Worm (Caenorhabditis elegans) whole organism, young adult: ENCODE data around the gene F30B5.11.

Experiments
- B0336.3 ChIP-seq: fragments of 200-800 bp; sonication (Bioruptor generic); IDR thresholded peaks from 2 replicates; pipeline ENCODE4 v1.3.6; 2022; ENCODE audit warnings: missing genetic modification characterization, missing compliant biosample characterization
- F52B5.7 ChIP-seq: sonication (generic microtip); optimal IDR thresholded peaks from 2 replicates; lab custom pipeline; 2016; ENCODE audit warnings: mild to moderate bottlenecking, missing genetic modification characterization, missing compliant biosample characterization
- F57A8.1 ChIP-seq: fragments of 200-800 bp; sonication (Bioruptor generic); optimal IDR thresholded peaks from 2 replicates; lab custom pipeline; 2018; ENCODE audit warnings: mild to moderate bottlenecking, missing genetic modification characterization, moderate library complexity, missing compliant biosample characterization
- K11D2.4 ChIP-seq: fragments of 200-800 bp; sonication (Bioruptor generic); IDR thresholded peaks from 2 replicates; pipeline ENCODE4 v1.3.6; 2022; ENCODE audit warnings: missing genetic modification reagents, missing genetic modification characterization, missing compliant biosample characterization
- K12H6.12 ChIP-seq: fragments of 200-800 bp; sonication (Bioruptor generic); optimal IDR thresholded peaks from 2 replicates; lab custom pipeline; 2018; ENCODE audit warnings: mild to moderate bottlenecking, missing genetic modification characterization, missing compliant biosample characterization
- Y67H2A.10 ChIP-seq: fragments of 200-800 bp; sonication (Bioruptor generic); conservative IDR thresholded peaks from 2 replicates; pipeline ENCODE4 v1.3.6; 2022; ENCODE audit warnings: missing genetic modification reagents, missing genetic modification characterization, missing compliant biosample characterization
- ama-1 ChIP-seq, 3 experiments: fragments of 150-350 bp in 1 of 3; sonication (generic microtip) in 2 of 3; optimal IDR thresholded peaks; 2 replicates each; lab custom pipeline; 2014 to 2018; ENCODE audit warnings: missing biosample characterization in 2 of 3, missing genetic modification characterization in 2 of 3, missing genetic modification reagents in 2 of 3
- attf-3 ChIP-seq: fragments of 200-800 bp; sonication (Bioruptor generic); conservative IDR thresholded peaks from 2 replicates; pipeline ENCODE4 v1.3.6; 2022; ENCODE audit warnings: missing genetic modification reagents, missing genetic modification characterization, missing compliant biosample characterization
- ccch-3 ChIP-seq: fragments of 200-800 bp; sonication (Bioruptor generic); optimal IDR thresholded peaks from 2 replicates; lab custom pipeline; 2018; ENCODE audit warnings: mild to moderate bottlenecking, missing genetic modification characterization, missing compliant biosample characterization
- dox-1 ChIP-seq: fragments of 200-800 bp; sonication (Bioruptor generic); IDR thresholded peaks from 2 replicates; pipeline ENCODE4 v1.3.6; 2022; ENCODE audit warnings: missing genetic modification reagents, missing genetic modification characterization, missing compliant biosample characterization
- egl-44 ChIP-seq: fragments of 200-800 bp; sonication (Bioruptor generic); IDR thresholded peaks from 2 replicates; pipeline ENCODE4 v1.3.6; 2022; ENCODE audit warnings: missing genetic modification reagents, missing genetic modification characterization, missing compliant biosample characterization
- egrh-3 ChIP-seq: fragments of 200-800 bp; sonication (Bioruptor generic); IDR thresholded peaks from 2 replicates; pipeline ENCODE4 v1.3.6; 2022; ENCODE audit warnings: missing genetic modification reagents, missing genetic modification characterization, missing compliant biosample characterization
- hlh-26 ChIP-seq: fragments of 200-800 bp; sonication (Bioruptor generic); conservative IDR thresholded peaks from 2 replicates; pipeline ENCODE4 v1.3.6; 2022; ENCODE audit warnings: missing genetic modification reagents, missing genetic modification characterization, missing compliant biosample characterization
- hmg-1.2 ChIP-seq: fragments of 200-800 bp; sonication (Bioruptor generic); IDR thresholded peaks from 2 replicates; pipeline ENCODE4 v1.3.6; 2022; ENCODE audit warnings: missing genetic modification reagents, missing genetic modification characterization, missing compliant biosample characterization
- hmg-20 ChIP-seq: fragments of 200-800 bp; sonication (Bioruptor generic); IDR thresholded peaks from 2 replicates; pipeline ENCODE4 v1.3.6; 2022; ENCODE audit warnings: missing genetic modification reagents, missing genetic modification characterization, missing compliant biosample characterization
- lin-26 ChIP-seq: fragments of 200-800 bp; sonication (Bioruptor generic); IDR thresholded peaks from 2 replicates; pipeline ENCODE4 v1.3.6; 2022; ENCODE audit warnings: missing genetic modification reagents, missing genetic modification characterization, missing compliant biosample characterization
- lin-35 ChIP-seq, 3 experiments: fragments of 150-350 bp in 2 of 3; sonication (generic microtip) in 1 of 3; optimal IDR thresholded peaks; 2 replicates each; lab custom pipeline; 2014 to 2018; ENCODE audit warnings: missing biosample characterization in 3 of 3, missing genetic modification characterization in 3 of 3, missing genetic modification reagents in 3 of 3
- madf-8 ChIP-seq: fragments of 200-800 bp; sonication (Bioruptor generic); conservative IDR thresholded peaks from 2 replicates; pipeline ENCODE4 v1.3.6; 2022; ENCODE audit warnings: missing genetic modification reagents, missing genetic modification characterization, missing compliant biosample characterization
- nfya-2 ChIP-seq: fragments of 200-800 bp; sonication (Bioruptor generic); IDR thresholded peaks from 2 replicates; pipeline ENCODE4 v1.3.6; 2022; ENCODE audit warnings: missing genetic modification reagents, missing genetic modification characterization, missing compliant biosample characterization
- nhr-27 ChIP-seq: fragments of 200-800 bp; sonication (Bioruptor generic); optimal IDR thresholded peaks from 2 replicates; lab custom pipeline; 2018; ENCODE audit warnings: mild to moderate bottlenecking, missing genetic modification characterization, moderate library complexity, missing compliant biosample characterization
- nhr-80 ChIP-seq: sonication (generic microtip); optimal IDR thresholded peaks from 2 replicates; lab custom pipeline; 2016; ENCODE audit warnings: missing genetic modification characterization, missing compliant biosample characterization
- pbrm-1 ChIP-seq: fragments of 200-800 bp; sonication (Bioruptor generic); IDR thresholded peaks from 2 replicates; pipeline ENCODE4 v1.3.6; 2022; ENCODE audit warnings: missing genetic modification reagents, missing genetic modification characterization, missing compliant biosample characterization
- pha-4 ChIP-seq: fragments of 150-350 bp; sonication (generic microtip); optimal IDR thresholded peaks from 2 replicates; lab custom pipeline; 2014; ENCODE audit warnings: missing biosample characterization, missing genetic modification reagents, missing genetic modification characterization
- rpc-1 ChIP-seq, 2 experiments: fragments of 150-350 bp in 1 of 2; sonication (generic microtip) in 1 of 2; optimal IDR thresholded peaks; 2 replicates each; lab custom pipeline; 2014 to 2018; ENCODE audit warnings: missing biosample characterization in 1 of 2, missing genetic modification characterization in 1 of 2, missing genetic modification reagents in 1 of 2, missing genotype in 1 of 2
- snpc-1.3 ChIP-seq: sonication (generic microtip); optimal IDR thresholded peaks from 2 replicates; lab custom pipeline; 2017; ENCODE audit warnings: missing genetic modification characterization, mild to moderate bottlenecking, missing compliant biosample characterization, antibody characterized with exemption, moderate library complexity, missing genotype, missing genetic modification reagents; ENCODE audit not compliant: insufficient read depth
- snpc-4 ChIP-seq, 5 experiments: fragments of 150-350 bp in 1 of 5; sonication (generic microtip) in 4 of 5; optimal IDR thresholded peaks; 2 replicates each; lab custom pipeline; 2014 to 2018; ENCODE audit warnings: missing genetic modification characterization in 5 of 5, missing biosample characterization in 3 of 5, antibody characterized with exemption in 2 of 5, mild to moderate bottlenecking in 2 of 5, missing compliant biosample characterization in 2 of 5, missing genotype in 2 of 5, moderate library complexity in 2 of 5, missing genetic modification reagents in 1 of 5
- sptf-2 ChIP-seq: fragments of 200-800 bp; sonication (Bioruptor generic); optimal IDR thresholded peaks from 2 replicates; lab custom pipeline; 2018; ENCODE audit warnings: mild to moderate bottlenecking, missing genetic modification characterization, missing compliant biosample characterization
- zfh-2 ChIP-seq: fragments of 200-800 bp; sonication (Bioruptor generic); conservative IDR thresholded peaks from 2 replicates; pipeline ENCODE4 v1.3.6; 2022; ENCODE audit warnings: missing genetic modification reagents, missing genetic modification characterization, missing compliant biosample characterization

Gene F30B5.11

ce11 chrIV:4265224-4265623 is 45.3 kb upstream of the F30B5.11 start, which contains the start of gene F36A4.5:
F36A4.5 (plus strand) TSS chrIV:4265524.
- TF ChIP-seq madf-8 (GFP tag; lab: Robert Waterston, UW), result no peak
- TF ChIP-seq, all 124 proteins: peak for 0

ce11 chrIV:4264649-4265048 is 44.8 kb upstream of the F30B5.11 start:
- TF ChIP-seq rpc-1 (optimal IDR thresholded peaks at IDR 0.05; lab: Kevin White, UChicago) (no peak), rpc-1 (tag; optimal IDR thresholded peaks at IDR 0.05; lab: Kevin White, UChicago) (no peak), attf-3 (0 out of 2 replicates have a peak, but pooled peaks have one; percentile 1), nfya-2 (GFP tag; lab: Robert Waterston, UW) (no peak), hlh-26 (GFP tag; lab: Robert Waterston, UW) (no peak), ama-1 (optimal IDR thresholded peaks at IDR 0.05; lab: Kevin White, UChicago) (no peak), ama-1 (GFP tag; optimal IDR thresholded peaks at IDR 0.05; lab: Kevin White, UChicago) (no peak), zfh-2 (peak; percentile 96), pha-4 (no peak), K12H6.12 (tag; lab: Kevin White, UChicago) (no peak), K11D2.4 (GFP tag; lab: Robert Waterston, UW) (no peak), B0336.3 (GFP tag; lab: Robert Waterston, UW) (no peak), snpc-4 (GFP tag; optimal IDR thresholded peaks at IDR 0.05; lab: Kevin White, UChicago) (no peak), snpc-4 (tag; optimal IDR thresholded peaks at IDR 0.05; lab: Kevin White, UChicago) (no peak), ccch-3 (GFP tag; lab: Kevin White, UChicago) (no peak), hmg-1.2 (GFP tag; lab: Robert Waterston, UW) (no peak), egrh-3 (GFP tag; lab: Robert Waterston, UW) (peak; percentile 97), Y67H2A.10 (GFP tag; lab: Robert Waterston, UW) (no peak)

ce11 chrIV:4262993-4263392 is 43.1 kb upstream of the F30B5.11 start, which contains the start of gene col-33:
col-33 (plus strand) TSS chrIV:4263293.
- TF ChIP-seq nhr-27 (tag; lab: Kevin White, UChicago) (no peak), lin-35 (GFP tag; optimal IDR thresholded peaks at IDR 0.05; lab: Kevin White, UChicago) (no peak), hmg-1.2 (GFP tag; lab: Robert Waterston, UW) (no peak), F57A8.1 (GFP tag; lab: Kevin White, UChicago) (no peak), snpc-1.3 (tag; lab: Kevin White, UChicago) (no peak), pbrm-1 (GFP tag; lab: Robert Waterston, UW) (no peak)

ce11 chrIV:4259433-4259832 is 39.5 kb upstream of the F30B5.11 start:
- TF ChIP-seq egl-44 (GFP tag; lab: Robert Waterston, UW) (no peak), hmg-20 (GFP tag; lab: Robert Waterston, UW) (no peak), nhr-80 (tag; lab: Kevin White, UChicago) (peak; percentile 45), dox-1 (GFP tag; lab: Robert Waterston, UW) (0 out of 2 replicates have a peak, but pooled peaks have one; percentile 40)

ce11 chrIV:4254989-4255582 is 35.2 kb upstream of the F30B5.11 start:
- TF ChIP-seq zfh-2 (peak; percentile 67), egrh-3 (GFP tag; lab: Robert Waterston, UW) (peak; percentile 54; the same call in 1 of the 2 replicates), sptf-2 (peak; percentile 16), lin-26 (GFP tag; lab: Robert Waterston, UW) (no peak), F52B5.7 (tag; lab: Kevin White, UChicago) (no peak)
